Worm (Caenorhabditis elegans): ENCODE measurements around the gene C49C3.9.

- TF ChIP-seq pha-4 (tag; optimal IDR thresholded peaks at IDR 0.05) (peak; percentile 18), ztf-11 (tag; optimal IDR thresholded peaks at IDR 0.05) (no peak), unc-39 (tag; optimal IDR thresholded peaks at IDR 0.05) (no peak), ceh-39 (tag; optimal IDR thresholded peaks at IDR 0.05) (peak; percentile 69), elt-1 (tag; optimal IDR thresholded peaks at IDR 0.05; ENCODE audit: borderline replicate concordance, insufficient read depth) (no peak), ceh-83 (GFP tag; optimal IDR thresholded peaks at IDR 0.05) (no peak), cnd-1 (tag; optimal IDR thresholded peaks at IDR 0.05) (no peak), sem-2 (GFP tag; optimal IDR thresholded peaks at IDR 0.05) (no peak), mep-1 (tag; optimal IDR thresholded peaks at IDR 0.05) (peak; percentile 40), snpc-4 (tag; optimal IDR thresholded peaks at IDR 0.05) (no peak), unc-62 (GFP tag; optimal IDR thresholded peaks at IDR 0.05) (peak; percentile 35)
Measured at ce11 chrIV:17333542-17334281, 8.4 kb downstream of the C49C3.9 start, which contains the start of gene C49C3.15.

All from whole organism, mixed stage, embryonic.